Fruit fly (Drosophila melanogaster): Measurements from ENCODE around the gene w.

DNA sequence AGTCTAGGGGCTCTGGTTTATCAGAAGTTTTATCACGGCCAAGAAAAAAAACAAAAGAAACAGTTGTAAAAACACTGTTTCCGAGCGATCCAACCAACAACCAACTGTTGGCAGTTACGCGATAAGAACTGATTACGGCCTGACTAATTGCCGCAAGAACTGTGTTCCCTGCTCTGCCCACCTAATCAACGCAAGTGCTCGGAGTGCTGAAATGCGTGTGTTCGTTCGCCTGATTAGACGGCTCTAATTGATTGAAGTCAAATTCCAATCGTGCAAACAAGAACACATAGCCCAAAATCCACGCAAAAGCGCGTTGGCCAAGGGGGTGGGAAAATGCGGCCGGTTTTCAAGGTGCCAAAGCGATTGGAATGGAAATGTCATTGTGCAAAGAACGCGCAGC is 8.4 kb downstream of the w start:
- no peak for TF ChIP-seq usp (GFP tag; optimal IDR thresholded peaks at IDR 0.05)
- TF ChIP-seq Dll (optimal IDR thresholded peaks at IDR 0.05) = no peak
- no peak for TF ChIP-seq psq (optimal IDR thresholded peaks at IDR 0.05)
- TF ChIP-seq pan (optimal IDR thresholded peaks at IDR 0.05) = no peak
- no peak for TF ChIP-seq CG8478 (optimal IDR thresholded peaks at IDR 0.05)
- TF ChIP-seq EcR (GFP tag; optimal IDR thresholded peaks at IDR 0.05) = no peak
